Worm (Caenorhabditis elegans) whole organism, midembryonic: ENCODE measurements around the gene grd-4.

Experiments
- T22C8.4 ChIP-seq: fragments of 200-800 bp; sonication (Bioruptor generic); IDR thresholded peaks from 2 replicates; pipeline ENCODE4 v1.3.6; 2022; ENCODE audit warnings: missing genetic modification characterization, missing compliant biosample characterization
- cog-1 ChIP-seq: sonication (generic microtip); optimal IDR thresholded peaks from 2 replicates; lab custom pipeline; 2016; ENCODE audit warnings: missing genetic modification characterization, missing compliant biosample characterization
- flt-1 ChIP-seq: fragments of 200-800 bp; sonication (Bioruptor generic); IDR thresholded peaks from 2 replicates; pipeline ENCODE4 v1.3.6; 2022; ENCODE audit warnings: missing genetic modification characterization, missing compliant biosample characterization
- klf-2 ChIP-seq: fragments of 200-800 bp; sonication (Bioruptor generic); conservative IDR thresholded peaks from 2 replicates; pipeline ENCODE4 v1.3.6; 2022; ENCODE audit warnings: missing genetic modification reagents, missing genetic modification characterization, missing compliant biosample characterization
- med-1 ChIP-seq: sonication (generic microtip); optimal IDR thresholded peaks from 2 replicates; lab custom pipeline; 2017; ENCODE audit warnings: missing genetic modification characterization, mild to moderate bottlenecking, missing compliant biosample characterization, antibody characterized with exemption, missing genetic modification reagents; ENCODE audit not compliant: insufficient read depth
- ref-1 ChIP-seq: fragments of 200-800 bp; sonication (Bioruptor generic); conservative IDR thresholded peaks from 2 replicates; pipeline ENCODE4 v1.3.6; 2022; ENCODE audit warnings: missing genetic modification reagents, missing genetic modification characterization, missing compliant biosample characterization
- tab-1 ChIP-seq: fragments of 200-800 bp; sonication (Bioruptor generic); IDR thresholded peaks from 2 replicates; pipeline ENCODE4 v1.3.6; 2022; ENCODE audit warnings: missing genetic modification characterization, missing compliant biosample characterization
- ztf-23 ChIP-seq: fragments of 200-800 bp; sonication (Bioruptor generic); IDR thresholded peaks from 2 replicates; pipeline ENCODE4 v1.3.6; 2022; ENCODE audit warnings: missing genetic modification reagents, missing genetic modification characterization, missing compliant biosample characterization
- ztf-29 ChIP-seq: fragments of 200-800 bp; sonication (Bioruptor generic); IDR thresholded peaks from 2 replicates; pipeline ENCODE4 v1.3.6; 2022; ENCODE audit warnings: missing genetic modification reagents, missing genetic modification characterization, missing compliant biosample characterization

The grd-4 gene

ce11 chrX:8473468-8473867 is 27.6 kb upstream of the grd-4 start:
- TF ChIP-seq ztf-23, result no peak
- no peak for TF ChIP-seq cog-1 (tag; lab: Kevin White, UChicago)

- TF ChIP-seq ztf-23, result no peak
- TF ChIP-seq ref-1, result no peak
- TF ChIP-seq flt-1, result no peak
- TF ChIP-seq ztf-29 (GFP tag; lab: Robert Waterston, UW), result no peak
- TF ChIP-seq klf-2, result no peak
- no peak for TF ChIP-seq cog-1 (tag; lab: Kevin White, UChicago)
- no peak for TF ChIP-seq med-1 (GFP tag; lab: Kevin White, UChicago)
- no peak for TF ChIP-seq tab-1 (GFP tag; lab: Robert Waterston, UW)
- no peak for TF ChIP-seq T22C8.4 (GFP tag; lab: Robert Waterston, UW)
These were observed 25.9 kb upstream of the grd-4 start for ce11 chrX:8475142-8475541.

ce11 chrX:8475759-8476228 is 25.2 kb upstream of the grd-4 start, which contains the start of gene nhr-14:
TSS of gene nhr-14 (minus strand) at chrX:8476178.
- TF ChIP-seq med-1 (GFP tag; lab: Kevin White, UChicago) (no peak), klf-2 (no peak)

- TF ChIP-seq tab-1 (GFP tag; lab: Robert Waterston, UW), result no peak
- TF ChIP-seq med-1 (GFP tag; lab: Kevin White, UChicago), result no peak
- no peak for TF ChIP-seq ztf-23
- TF ChIP-seq flt-1, result no peak
- no peak for TF ChIP-seq cog-1 (tag; lab: Kevin White, UChicago)
- no peak for TF ChIP-seq klf-2
- no peak for TF ChIP-seq ztf-29 (GFP tag; lab: Robert Waterston, UW)
- TF ChIP-seq T22C8.4 (GFP tag; lab: Robert Waterston, UW), result no peak
These were observed 24.7 kb upstream of the grd-4 start for ce11 chrX:8476308-8476707.

- no peak for TF ChIP-seq ztf-23
- TF ChIP-seq cog-1 (tag; lab: Kevin White, UChicago), result no peak
- TF ChIP-seq ref-1, result no peak
- TF ChIP-seq tab-1 (GFP tag; lab: Robert Waterston, UW), result no peak
- TF ChIP-seq klf-2, result no peak
- TF ChIP-seq ztf-29 (GFP tag; lab: Robert Waterston, UW), result no peak
- no peak for TF ChIP-seq med-1 (GFP tag; lab: Kevin White, UChicago)
- TF ChIP-seq T22C8.4 (GFP tag; lab: Robert Waterston, UW), result no peak
- TF ChIP-seq flt-1, result no peak
These were observed 23.8 kb upstream of the grd-4 start for ce11 chrX:8477048-8477806.

ce11 chrX:8479050-8479449 is 22.0 kb upstream of the grd-4 start:
- TF ChIP-seq ztf-29 (GFP tag; lab: Robert Waterston, UW) (no peak), med-1 (GFP tag; lab: Kevin White, UChicago) (no peak), cog-1 (tag; lab: Kevin White, UChicago) (no peak), ref-1 (no peak), flt-1 (no peak), T22C8.4 (GFP tag; lab: Robert Waterston, UW) (no peak), klf-2 (no peak), tab-1 (GFP tag; lab: Robert Waterston, UW) (no peak), ztf-23 (no peak)

ce11 chrX:8481716-8482115 is 19.3 kb upstream of the grd-4 start:
- TF ChIP-seq ref-1, result no peak
- TF ChIP-seq klf-2, result no peak
- no peak for TF ChIP-seq ztf-29 (GFP tag; lab: Robert Waterston, UW)
- TF ChIP-seq tab-1 (GFP tag; lab: Robert Waterston, UW), result no peak
- TF ChIP-seq T22C8.4 (GFP tag; lab: Robert Waterston, UW), result no peak

ce11 chrX:8483951-8484350 is 17.1 kb upstream of the grd-4 start:
- TF ChIP-seq klf-2 (no peak), ref-1 (no peak), flt-1 (no peak), med-1 (GFP tag; lab: Kevin White, UChicago) (no peak), ztf-23 (no peak), ztf-29 (GFP tag; lab: Robert Waterston, UW) (no peak), cog-1 (tag; lab: Kevin White, UChicago) (no peak), tab-1 (GFP tag; lab: Robert Waterston, UW) (no peak), T22C8.4 (GFP tag; lab: Robert Waterston, UW) (no peak)

ce11 chrX:8485392-8485791 is 15.6 kb upstream of the grd-4 start:
- no peak for TF ChIP-seq cog-1 (tag; lab: Kevin White, UChicago)
- no peak for TF ChIP-seq tab-1 (GFP tag; lab: Robert Waterston, UW)
- TF ChIP-seq klf-2, result no peak
- TF ChIP-seq med-1 (GFP tag; lab: Kevin White, UChicago), result no peak
- TF ChIP-seq ref-1, result no peak
- TF ChIP-seq T22C8.4 (GFP tag; lab: Robert Waterston, UW), result no peak
- no peak for TF ChIP-seq flt-1
- TF ChIP-seq ztf-29 (GFP tag; lab: Robert Waterston, UW), result no peak
- TF ChIP-seq ztf-23, result no peak

- TF ChIP-seq ref-1 (no peak), flt-1 (no peak), ztf-23 (no peak), klf-2 (no peak), med-1 (GFP tag; lab: Kevin White, UChicago) (no peak)
These were observed 11.6 kb upstream of the grd-4 start for ce11 chrX:8489415-8489814.

- no peak for TF ChIP-seq med-1 (GFP tag; lab: Kevin White, UChicago)
These were observed 11.1 kb upstream of the grd-4 start for ce11 chrX:8489886-8490285.
